Fruit fly (Drosophila melanogaster): ENCODE measurements around the gene Polr1E.
A peak's percentile ranks its signal among the peaks of the same experiment; 100 is the strongest.

Gene Polr1E

DNA sequence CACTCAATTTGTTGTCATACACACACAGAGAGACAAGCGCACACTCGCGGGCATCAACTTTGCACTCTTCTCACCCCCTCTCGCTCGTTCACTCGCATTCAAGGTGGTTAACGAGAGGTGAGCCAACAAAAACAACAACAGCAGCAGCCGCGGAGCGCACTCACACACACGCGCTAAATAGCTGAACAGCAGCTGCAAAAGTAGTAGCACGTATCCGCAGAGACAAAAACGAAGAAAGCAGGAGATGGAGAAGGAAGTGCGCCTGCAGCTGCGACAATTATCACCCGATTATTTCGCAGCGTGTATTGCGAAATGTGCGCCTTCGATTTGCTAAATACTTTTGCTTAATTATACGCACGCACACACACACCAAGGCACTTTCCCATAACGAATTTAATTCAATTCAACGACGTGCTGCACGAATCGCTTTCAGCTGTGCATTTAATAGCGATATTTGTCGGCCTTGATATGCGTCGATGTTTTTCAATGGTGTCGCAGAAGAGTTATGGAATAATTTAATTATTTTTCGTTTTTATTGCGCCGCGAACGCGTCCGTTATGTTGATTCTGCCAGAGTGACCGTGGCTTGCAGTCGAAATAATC, 3.1 kb downstream of the Polr1E start (continued):
- TF ChIP-seq vvl (GFP tag; IDR thresholded peaks at IDR 0.05) (no peak), Sox100B (GFP tag; optimal IDR thresholded peaks at IDR 0.05) (no peak), crol (GFP tag; IDR thresholded peaks at IDR 0.05) (peak; percentile 96), CG4404 (GFP tag; IDR thresholded peaks at IDR 0.05) (no peak), row (GFP tag; IDR thresholded peaks at IDR 0.05) (no peak), B-H2 (GFP tag; optimal IDR thresholded peaks at IDR 0.05) (peak; percentile 53), CG5180 (GFP tag; optimal IDR thresholded peaks at IDR 0.05) (no peak), H15 (GFP tag; IDR thresholded peaks at IDR 0.05) (0 out of 3 replicates have a peak, but pooled peaks have one; percentile 6), MBD-R2 (GFP tag; IDR thresholded peaks at IDR 0.05) (no peak; the same call in 1 of the 2 replicates), CG13894 (tag; optimal IDR thresholded peaks at IDR 0.05) (peak; percentile 56), CG8478 (optimal IDR thresholded peaks at IDR 0.05) (peak; percentile 12), CG10543 (GFP tag; optimal IDR thresholded peaks at IDR 0.05) (peak; percentile 59), Usf (GFP tag; optimal IDR thresholded peaks at IDR 0.05) (no peak), ftz-f1 (GFP tag; optimal IDR thresholded peaks at IDR 0.05) (peak; percentile 97), CG4424 (GFP tag; optimal IDR thresholded peaks at IDR 0.05) (no peak), GATAe (GFP tag; conservative IDR thresholded peaks at IDR 0.05) (no peak), Sox102F (GFP tag; optimal IDR thresholded peaks at IDR 0.05) (no peak), ATbp (GFP tag; optimal IDR thresholded peaks at IDR 0.05) (peak; percentile 14), pnt (GFP tag; optimal IDR thresholded peaks at IDR 0.05) (peak; percentile 18), chn (GFP tag; optimal IDR thresholded peaks at IDR 0.05) (peak; percentile 23), ham (GFP tag; IDR thresholded peaks at IDR 0.05) (no peak), Spps (tag; optimal IDR thresholded peaks at IDR 0.05) (no peak), CG8290 (GFP tag; optimal IDR thresholded peaks at IDR 0.05) (no peak), CG8290 (tag; optimal IDR thresholded peaks at IDR 0.05) (peak in 1 of 2 experiments; percentile 60), wdn (GFP tag; IDR thresholded peaks at IDR 0.05) (no peak), CG17912 (GFP tag; optimal IDR thresholded peaks at IDR 0.05) (peak; percentile 49), Eip74EF (GFP tag; optimal IDR thresholded peaks at IDR 0.05) (no peak), CG8359 (GFP tag; optimal IDR thresholded peaks at IDR 0.05; ENCODE audit: borderline replicate concordance) (no peak), bab2 (GFP tag; optimal IDR thresholded peaks at IDR 0.05) (no peak), ttk (GFP tag; IDR thresholded peaks at IDR 0.05) (peak; percentile 39; the same call in 1 of the 2 replicates), CG18599 (GFP tag; optimal IDR thresholded peaks at IDR 0.05) (peak; percentile 54), gfzf (GFP tag; optimal IDR thresholded peaks at IDR 0.05) (no peak), sna (GFP tag; IDR thresholded peaks at IDR 0.05; ENCODE audit: partially characterized antibody) (no peak), HHEX (GFP tag; optimal IDR thresholded peaks at IDR 0.05) (no peak), nmo (GFP tag; optimal IDR thresholded peaks at IDR 0.05) (no peak), Bteb2 (GFP tag; optimal IDR thresholded peaks at IDR 0.05) (peak; percentile 17), Gug (GFP tag; IDR thresholded peaks at IDR 0.05) (0 out of 4 replicates have a peak, but pooled peaks have one; percentile 9), fru (optimal IDR thresholded peaks at IDR 0.05) (no peak), lov (optimal IDR thresholded peaks at IDR 0.05) (no peak), lov (GFP tag; IDR thresholded peaks at IDR 0.05) (no peak), CG2678 (tag; optimal IDR thresholded peaks at IDR 0.05) (peak; percentile 2), crc (GFP tag; optimal IDR thresholded peaks at IDR 0.05) (no peak), Xrp1 (GFP tag; IDR thresholded peaks at IDR 0.05) (no peak), her (GFP tag; optimal IDR thresholded peaks at IDR 0.05) (peak; percentile 38), Side (GFP tag; optimal IDR thresholded peaks at IDR 0.05) (peak; percentile 35), CG12236 (GFP tag; optimal IDR thresholded peaks at IDR 0.05) (no peak), fd102C (GFP tag; optimal IDR thresholded peaks at IDR 0.05) (no peak), sima (GFP tag; optimal IDR thresholded peaks at IDR 0.05) (no peak), Atf3 (GFP tag; optimal IDR thresholded peaks at IDR 0.05) (no peak), Aef1 (GFP tag; IDR thresholded peaks at IDR 0.05) (peak; percentile 72), CG6175 (GFP tag; IDR thresholded peaks at IDR 0.05) (0 out of 3 replicates have a peak, but pooled peaks have one; percentile 32), odd (GFP tag; optimal IDR thresholded peaks at IDR 0.05) (peak; percentile 25)
